Worm (Caenorhabditis elegans) whole organism, L3 larva: ENCODE results near the gene cpf-2.

Source experiments
- egl-27 ChIP-seq: sonication (generic microtip); optimal IDR thresholded peaks from 4 replicates; lab custom pipeline; 2017; ENCODE audit warnings: missing biosample characterization, missing genetic modification reagents, missing genetic modification characterization
- elt-2 ChIP-seq: sonication (generic microtip); optimal IDR thresholded peaks from 2 replicates; lab custom pipeline; 2016; ENCODE audit warnings: missing genetic modification reagents, mild to moderate bottlenecking, missing genetic modification characterization, missing compliant biosample characterization
- fkh-2 ChIP-seq: fragments of 150-350 bp; optimal IDR thresholded peaks from 2 replicates; lab custom pipeline; 2014; ENCODE audit warnings: missing biosample characterization, missing genetic modification reagents, missing genetic modification characterization
- mdl-1 ChIP-seq: fragments of 150-350 bp; optimal IDR thresholded peaks from 2 replicates; lab custom pipeline; 2014; ENCODE audit warnings: missing biosample characterization, missing genetic modification characterization

- TF ChIP-seq egl-27 = no peak
- TF ChIP-seq fkh-2 (tag; lab: Kevin White, UChicago) = no peak
- TF ChIP-seq elt-2 = no peak
- no peak for TF ChIP-seq mdl-1 (tag; lab: Kevin White, UChicago)
These were observed 22.4 kb downstream of the cpf-2 start, which contains the start of gene anoh-1 for ce11 chrIII:13246265-13246664.
